Fruit fly (Drosophila melanogaster) whole organism, embryonic: ENCODE results near the gene CG7650.

Experiments used
- Asciz ChIP-seq: fragments of 200-800 bp; sonication (Bioruptor generic); optimal IDR thresholded peaks from 2 replicates; lab custom pipeline; 2017; ENCODE audit warnings: missing biosample characterization, mild to moderate bottlenecking, missing genetic modification characterization, missing genetic modification reagents
- Awh ChIP-seq: fragments of 200-800 bp; sonication (Bioruptor generic); IDR thresholded peaks from 2 replicates; pipeline ENCODE4, ENCODE4 v1.3.6; 2022; ENCODE audit warnings: missing biosample characterization, missing genetic modification characterization
- Bteb2 ChIP-seq: fragments of 200-800 bp; sonication (Bioruptor generic); optimal IDR thresholded peaks from 2 replicates; lab custom pipeline; 2016; ENCODE audit warnings: missing biosample characterization, missing genetic modification characterization
- CG10147 ChIP-seq: fragments of 200-800 bp; sonication (Bioruptor generic); optimal IDR thresholded peaks from 2 replicates; lab custom pipeline; 2019; ENCODE audit warnings: missing biosample characterization, mild to moderate bottlenecking, missing genetic modification characterization, moderate library complexity
- CG10543 ChIP-seq: fragments of 200-800 bp; sonication (Bioruptor generic); optimal IDR thresholded peaks from 3 replicates; lab custom pipeline; 2017; ENCODE audit warnings: missing biosample characterization, mild to moderate bottlenecking, missing genetic modification characterization, moderate library complexity
- CG11093 ChIP-seq: fragments of 200-800 bp; sonication (Bioruptor generic); IDR thresholded peaks from 3 replicates; pipeline ENCODE4 v1.3.6; 2022; ENCODE audit warnings: missing biosample characterization, missing genetic modification characterization
- CG12219 ChIP-seq: fragments of 200-800 bp; sonication (Bioruptor generic); optimal IDR thresholded peaks from 3 replicates; lab custom pipeline; 2018; ENCODE audit warnings: missing biosample characterization, mild to moderate bottlenecking, missing genetic modification characterization
- CG12769 ChIP-seq: fragments of 200-800 bp; sonication (Bioruptor generic); optimal IDR thresholded peaks from 2 replicates; lab custom pipeline; 2019; ENCODE audit warnings: missing biosample characterization, mild to moderate bottlenecking, missing genetic modification characterization, moderate library complexity
- CG14050 ChIP-seq: fragments of 200-800 bp; sonication (Bioruptor generic); IDR thresholded peaks from 3 replicates; pipeline ENCODE4 v1.3.6; 2022; ENCODE audit warnings: missing biosample characterization, missing genetic modification characterization
- CG1529 ChIP-seq: fragments of 200-800 bp; sonication (Bioruptor generic); optimal IDR thresholded peaks from 3 replicates; lab custom pipeline; 2018; ENCODE audit warnings: missing biosample characterization, missing genetic modification characterization
- CG17359 ChIP-seq: fragments of 200-800 bp; sonication (Bioruptor generic); optimal IDR thresholded peaks from 3 replicates; lab custom pipeline; 2018; ENCODE audit warnings: missing biosample characterization, mild to moderate bottlenecking, missing genetic modification characterization, moderate library complexity
- CG18599 ChIP-seq: fragments of 200-800 bp; sonication (Bioruptor generic); optimal IDR thresholded peaks from 3 replicates; lab custom pipeline; 2017; ENCODE audit warnings: missing biosample characterization, missing genetic modification characterization, mild to moderate bottlenecking, moderate library complexity, missing genetic modification reagents
- CG2199 ChIP-seq: fragments of 200-800 bp; sonication (Bioruptor generic); IDR thresholded peaks from 3 replicates; pipeline ENCODE4 v1.3.6; 2022; ENCODE audit warnings: missing biosample characterization, missing genetic modification characterization
- CG3407 ChIP-seq: fragments of 200-800 bp; sonication (Bioruptor generic); optimal IDR thresholded peaks from 2 replicates; lab custom pipeline; 2018; ENCODE audit warnings: missing biosample characterization, mild to moderate bottlenecking, missing genetic modification characterization
- CG4328 ChIP-seq: fragments of 200-800 bp; sonication (Bioruptor generic); optimal IDR thresholded peaks from 3 replicates; lab custom pipeline; 2017; ENCODE audit warnings: missing biosample characterization, missing genetic modification reagents, missing genetic modification characterization
- CG4404 ChIP-seq: fragments of 200-800 bp; sonication (Bioruptor generic); IDR thresholded peaks from 2 replicates; pipeline ENCODE4 v1.3.6; 2022; ENCODE audit warnings: missing biosample characterization, missing genetic modification characterization
- CG5180 ChIP-seq: fragments of 200-800 bp; sonication (Bioruptor generic); optimal IDR thresholded peaks from 3 replicates; lab custom pipeline; 2017; ENCODE audit warnings: missing biosample characterization, missing genetic modification characterization, mild to moderate bottlenecking, moderate library complexity, missing genetic modification reagents
- CG6813 ChIP-seq: fragments of 200-800 bp; sonication (Bioruptor generic); optimal IDR thresholded peaks from 2 replicates; lab custom pipeline; 2017; ENCODE audit warnings: missing biosample characterization, missing genetic modification characterization, mild to moderate bottlenecking, moderate library complexity, missing genetic modification reagents
- CG6854 ChIP-seq: fragments of 200-800 bp; sonication (Bioruptor generic); optimal IDR thresholded peaks from 3 replicates; lab custom pipeline; 2017; ENCODE audit warnings: missing biosample characterization, mild to moderate bottlenecking, missing genetic modification characterization
- Deaf1 ChIP-seq: fragments of 200-800 bp; optimal IDR thresholded peaks from 3 replicates; lab custom pipeline; 2019; ENCODE audit warnings: missing biosample characterization, mild to moderate bottlenecking, missing genetic modification characterization, moderate library complexity
- Dek ChIP-seq: fragments of 200-800 bp; sonication (Bioruptor generic); optimal IDR thresholded peaks from 3 replicates; lab custom pipeline; 2019; ENCODE audit warnings: missing biosample characterization, mild to moderate bottlenecking, missing genetic modification characterization, moderate library complexity
- ERR ChIP-seq: fragments of 200-800 bp; sonication (Bioruptor generic); optimal IDR thresholded peaks from 2 replicates; lab custom pipeline; 2016; ENCODE audit warnings: missing biosample characterization, missing genetic modification characterization
- Fer1 ChIP-seq: fragments of 200-800 bp; sonication (Bioruptor generic); optimal IDR thresholded peaks from 2 replicates; lab custom pipeline; 2017; ENCODE audit warnings: missing biosample characterization, mild to moderate bottlenecking, missing genetic modification characterization
- Fer3 ChIP-seq: fragments of 200-800 bp; sonication (Bioruptor generic); optimal IDR thresholded peaks from 2 replicates; lab custom pipeline; 2018; ENCODE audit warnings: missing biosample characterization, mild to moderate bottlenecking, missing genetic modification characterization, moderate library complexity
- H15 ChIP-seq: fragments of 200-800 bp; sonication (Bioruptor generic); IDR thresholded peaks from 3 replicates; pipeline ENCODE4 v1.3.6; 2022; ENCODE audit warnings: missing biosample characterization, missing genetic modification characterization
- HHEX ChIP-seq: fragments of 200-800 bp; sonication (Bioruptor generic); optimal IDR thresholded peaks from 3 replicates; lab custom pipeline; 2017; ENCODE audit warnings: missing biosample characterization, mild to moderate bottlenecking, missing genetic modification characterization, missing genetic modification reagents
- HmgZ ChIP-seq: fragments of 200-800 bp; sonication (Bioruptor generic); optimal IDR thresholded peaks from 2 replicates; lab custom pipeline; 2018; ENCODE audit warnings: missing biosample characterization, mild to moderate bottlenecking, missing genetic modification characterization
- MBD-R2 ChIP-seq: fragments of 200-800 bp; sonication (Bioruptor generic); IDR thresholded peaks from 2 replicates; pipeline ENCODE4 v1.3.6; 2022; ENCODE audit warnings: missing biosample characterization, missing genetic modification characterization
- MTF-1 ChIP-seq: fragments of 200-800 bp; sonication (Bioruptor generic); optimal IDR thresholded peaks from 2 replicates; lab custom pipeline; 2018; ENCODE audit warnings: missing biosample characterization, mild to moderate bottlenecking, missing genetic modification characterization, borderline replicate concordance
- Meics ChIP-seq: fragments of 200-800 bp; sonication (Bioruptor generic); optimal IDR thresholded peaks from 2 replicates; lab custom pipeline; 2017; ENCODE audit warnings: missing biosample characterization, mild to moderate bottlenecking, missing genetic modification characterization
- Six4 ChIP-seq: fragments of 200-800 bp; sonication (Bioruptor generic); optimal IDR thresholded peaks from 2 replicates; lab custom pipeline; 2016; ENCODE audit warnings: missing biosample characterization, missing genetic modification characterization
- Sox100B ChIP-seq: fragments of 200-800 bp; sonication (Bioruptor generic); optimal IDR thresholded peaks from 3 replicates; lab custom pipeline; 2018; ENCODE audit warnings: missing biosample characterization, mild to moderate bottlenecking, missing genetic modification characterization
- Sox102F ChIP-seq: fragments of 200-800 bp; sonication (Bioruptor generic); optimal IDR thresholded peaks from 2 replicates; lab custom pipeline; 2018; ENCODE audit warnings: missing biosample characterization, mild to moderate bottlenecking, missing genetic modification characterization, moderate library complexity
- aop ChIP-seq: fragments of 200-800 bp; sonication (Bioruptor generic); IDR thresholded peaks from 2 replicates; pipeline ENCODE4 v1.3.6; 2022; ENCODE audit warnings: missing biosample characterization, missing genetic modification characterization
- ap ChIP-seq: fragments of 200-800 bp; sonication (Bioruptor generic); IDR thresholded peaks from 2 replicates; pipeline ENCODE4 v1.3.6; 2022; ENCODE audit warnings: missing biosample characterization, missing genetic modification characterization
- bigmax ChIP-seq: fragments of 200-800 bp; sonication (Bioruptor generic); optimal IDR thresholded peaks from 2 replicates; lab custom pipeline; 2018; ENCODE audit warnings: missing biosample characterization, mild to moderate bottlenecking, missing genetic modification characterization
- bsh ChIP-seq, 2 experiments: fragments of 200-800 bp; sonication (Bioruptor generic); optimal IDR thresholded peaks; 2 replicates each; lab custom pipeline; 2017 to 2018; ENCODE audit warnings: mild to moderate bottlenecking in 2 of 2, missing biosample characterization in 2 of 2, missing genetic modification characterization in 2 of 2, moderate library complexity in 1 of 2
- ci ChIP-seq: fragments of 200-800 bp; sonication (Bioruptor generic); IDR thresholded peaks from 3 replicates; pipeline ENCODE4 v1.3.6; 2022; ENCODE audit warnings: missing biosample characterization, missing genetic modification characterization
- exex ChIP-seq: fragments of 200-800 bp; sonication (Bioruptor generic); optimal IDR thresholded peaks from 4 replicates; lab custom pipeline; 2018; ENCODE audit warnings: missing biosample characterization, mild to moderate bottlenecking, missing genetic modification characterization, moderate library complexity
- fd64A ChIP-seq: fragments of 200-800 bp; sonication (Bioruptor generic); optimal IDR thresholded peaks from 3 replicates; lab custom pipeline; 2018; ENCODE audit warnings: missing biosample characterization, mild to moderate bottlenecking, missing genetic modification characterization
- gce ChIP-seq: fragments of 200-800 bp; sonication (Bioruptor generic); IDR thresholded peaks from 3 replicates; pipeline ENCODE4 v1.3.6; 2022; ENCODE audit warnings: missing biosample characterization, missing genetic modification characterization
- nom ChIP-seq: fragments of 200-800 bp; sonication (Bioruptor generic); optimal IDR thresholded peaks from 2 replicates; lab custom pipeline; 2017; ENCODE audit warnings: missing biosample characterization, missing genetic modification characterization, mild to moderate bottlenecking, moderate library complexity, missing genetic modification reagents
- onecut ChIP-seq: fragments of 200-800 bp; sonication (Bioruptor generic); IDR thresholded peaks from 2 replicates; pipeline ENCODE4 v1.3.6; 2022; ENCODE audit warnings: missing biosample characterization, missing genetic modification characterization
- seq ChIP-seq: fragments of 200-800 bp; sonication (Bioruptor generic); IDR thresholded peaks from 2 replicates; pipeline ENCODE4 v1.3.6; 2022; ENCODE audit warnings: missing biosample characterization, missing genetic modification characterization
- sob ChIP-seq: fragments of 200-800 bp; sonication (Bioruptor generic); IDR thresholded peaks from 2 replicates; pipeline ENCODE4 v1.3.6; 2022; ENCODE audit warnings: missing biosample characterization, missing genetic modification characterization
- sug ChIP-seq: fragments of 200-800 bp; optimal IDR thresholded peaks from 2 replicates; lab custom pipeline; 2019; ENCODE audit warnings: missing biosample characterization, mild to moderate bottlenecking, missing genetic modification characterization, moderate library complexity
- tx ChIP-seq: fragments of 200-800 bp; sonication (Bioruptor generic); optimal IDR thresholded peaks from 2 replicates; lab custom pipeline; 2016; ENCODE audit warnings: missing biosample characterization, missing genetic modification characterization

Gene CG7650

dm6 chr3L:15597945-15598344 lies 12.2 kb downstream of the CG7650 start (continued):
- TF ChIP-seq HmgZ (tag; lab: Kevin White, UChicago) (peak; percentile 24), Asciz (GFP tag; lab: Kevin White, UChicago) (peak; percentile 20), onecut (0 out of 2 replicates have a peak, but pooled peaks have one; percentile 24), CG2199 (no peak), Fer1 (GFP tag; lab: Kevin White, UChicago) (peak; percentile 12), exex (tag; lab: Kevin White, UChicago) (peak; percentile 99), CG6813 (GFP tag; lab: Kevin White, UChicago) (no peak), CG10147 (GFP tag; lab: Kevin White, UChicago) (peak; percentile 6), CG4404 (GFP tag; lab: Robert Waterston, UW) (no peak), CG18599 (peak; percentile 39), MBD-R2 (GFP tag; lab: Robert Waterston, UW) (no peak), Deaf1 (tag; lab: Kevin White, UChicago) (peak; percentile 1), tx (GFP tag; lab: Kevin White, UChicago) (no peak), H15 (no peak), fd64A (GFP tag; lab: Kevin White, UChicago) (no peak)

dm6 chr3L:15597037-15597785 lies 13.0 kb downstream of the CG7650 start:
- TF ChIP-seq Bteb2 (GFP tag; lab: Kevin White, UChicago) (no peak), CG18599 (peak; percentile 21), ERR (no peak), Dek (tag; lab: Kevin White, UChicago) (peak; percentile 3), Fer3 (tag; lab: Kevin White, UChicago) (peak; percentile 6), MTF-1 (GFP tag; lab: Kevin White, UChicago) (peak; percentile 23), CG10543 (GFP tag; lab: Kevin White, UChicago) (peak; percentile 25), CG12219 (peak; percentile 49), HHEX (GFP tag; lab: Kevin White, UChicago) (peak; percentile 61), CG6854 (peak; percentile 19), Sox100B (GFP tag; lab: Kevin White, UChicago) (peak; percentile 27), bigmax (GFP tag; lab: Kevin White, UChicago) (no peak), Awh (GFP tag; lab: Robert Waterston, UW) (peak; percentile 69), ci (peak; percentile 75), ap (no peak), CG1529 (peak; percentile 2), sug (tag; lab: Kevin White, UChicago) (peak; percentile 9), CG12769 (peak; percentile 29), CG3407 (GFP tag; lab: Kevin White, UChicago) (peak; percentile 20), Six4 (GFP tag; lab: Kevin White, UChicago) (no peak), bsh (GFP tag; optimal IDR thresholded peaks at IDR 0.05; lab: Kevin White, UChicago) (peak in 1 of 2 experiments; percentile 4), Meics (peak; percentile 5), CG11093 (GFP tag; lab: Robert Waterston, UW) (no peak), CG17359 (tag; lab: Kevin White, UChicago) (peak; percentile 68), Asciz (GFP tag; lab: Kevin White, UChicago) (peak; percentile 61), aop (GFP tag; lab: Robert Waterston, UW) (no peak), seq (GFP tag; lab: Robert Waterston, UW) (peak; percentile 71; the same call in 1 of the 2 replicates), CG4328 (GFP tag; lab: Kevin White, UChicago) (peak; percentile 37), CG5180 (GFP tag; lab: Kevin White, UChicago) (peak; percentile 43), gce (no peak), Sox102F (GFP tag; lab: Kevin White, UChicago) (peak; percentile 24), sob (GFP tag; lab: Robert Waterston, UW) (peak; percentile 16; the same call in 1 of the 2 replicates), CG14050 (GFP tag; lab: Robert Waterston, UW) (no peak), nom (GFP tag; lab: Kevin White, UChicago) (peak; percentile 71)
